Fruit fly (Drosophila melanogaster) whole organism, wandering third instar larva: Measurements from ENCODE around the gene MED20.

Source experiments
- Abd-B ChIP-seq: fragments of >200 bp; optimal IDR thresholded peaks from 2 replicates; lab custom pipeline; 2017; ENCODE audit warnings: missing biosample characterization, missing genetic modification characterization
- CG32264 ChIP-seq: fragments of 200-800 bp; sonication (Bioruptor generic); optimal IDR thresholded peaks from 2 replicates; lab custom pipeline; 2016; ENCODE audit warnings: missing biosample characterization, missing genetic modification characterization
- CG9705 ChIP-seq: fragments of 200-800 bp; sonication (Bioruptor generic); optimal IDR thresholded peaks from 2 replicates; lab custom pipeline; 2018; ENCODE audit warnings: missing biosample characterization, mild to moderate bottlenecking, missing genetic modification characterization
- Dif ChIP-seq: fragments of 200-275, 200-300 bp; sonication (Bioruptor generic); optimal IDR thresholded peaks from 2 replicates; lab custom pipeline; 2018; ENCODE audit warnings: missing biosample characterization, missing genetic modification characterization; ENCODE audit not compliant: partially characterized antibody
- GATAd ChIP-seq: sonication (Bioruptor generic); optimal IDR thresholded peaks from 2 replicates; lab custom pipeline; 2016; ENCODE audit warnings: missing biosample characterization, missing genetic modification characterization
- HLH106 ChIP-seq: fragments of 200-800 bp; optimal IDR thresholded peaks from 3 replicates; lab custom pipeline; 2019; ENCODE audit warnings: missing biosample characterization, mild to moderate bottlenecking, missing genetic modification characterization, moderate library complexity
- Hnf4 ChIP-seq: fragments of 200-800 bp; sonication (Bioruptor generic); optimal IDR thresholded peaks from 2 replicates; lab custom pipeline; 2016; ENCODE audit warnings: missing biosample characterization, mild to moderate bottlenecking, missing genetic modification characterization
- Hr78 ChIP-seq: fragments of >200 bp; optimal IDR thresholded peaks from 2 replicates; lab custom pipeline; 2017; ENCODE audit warnings: missing biosample characterization, missing genetic modification characterization
- Hr83 ChIP-seq: fragments of 200-300 bp; sonication (Bioruptor generic); optimal IDR thresholded peaks from 2 replicates; lab custom pipeline; 2016; ENCODE audit warnings: missing biosample characterization, mild to moderate bottlenecking, missing genetic modification characterization, moderate library complexity; ENCODE audit not compliant: poor library complexity, severe bottlenecking
- Mio ChIP-seq: sonication (Bioruptor generic); optimal IDR thresholded peaks from 2 replicates; lab custom pipeline; 2016; ENCODE audit warnings: missing biosample characterization, missing genetic modification characterization
- Myc ChIP-seq: fragments of >200 bp; optimal IDR thresholded peaks from 2 replicates; lab custom pipeline; 2017
- OdsH ChIP-seq: fragments of 200-800 bp; sonication (Bioruptor generic); optimal IDR thresholded peaks from 2 replicates; lab custom pipeline; 2016; ENCODE audit warnings: missing biosample characterization, mild to moderate bottlenecking, missing genetic modification characterization
- Rel ChIP-seq, 2 experiments: fragments of 200-800 bp; sonication (Bioruptor generic) in 1 of 2; optimal IDR thresholded peaks; 2 replicates in 1 of 2; 3 replicates in 1 of 2; lab custom pipeline; 2016 to 2019; ENCODE audit warnings: mild to moderate bottlenecking in 2 of 2, missing biosample characterization in 2 of 2, missing genetic modification characterization in 2 of 2, moderate library complexity in 1 of 2
- Sp1 ChIP-seq: fragments of 200-800 bp; sonication (Bioruptor generic); optimal IDR thresholded peaks from 3 replicates; lab custom pipeline; 2019; ENCODE audit warnings: missing biosample characterization, mild to moderate bottlenecking, missing genetic modification characterization, moderate library complexity
- Vsx2 ChIP-seq: fragments of 200-300, 225-300 bp; sonication (Bioruptor generic); optimal IDR thresholded peaks from 2 replicates; lab custom pipeline; 2018; ENCODE audit warnings: missing biosample characterization, missing genetic modification characterization; ENCODE audit not compliant: partially characterized antibody
- br ChIP-seq: fragments of 200-800 bp; sonication (Bioruptor generic); optimal IDR thresholded peaks from 2 replicates; lab custom pipeline; 2016; ENCODE audit warnings: missing biosample characterization, missing genetic modification characterization
- brk ChIP-seq: fragments of 200-800 bp; sonication (Bioruptor generic); optimal IDR thresholded peaks from 2 replicates; lab custom pipeline; 2016; ENCODE audit warnings: missing biosample characterization, mild to moderate bottlenecking, missing genetic modification characterization
- dl ChIP-seq, 2 experiments: fragments of 175-275, 200-275 bp in 1 of 2; fragments of 200-275 bp in 1 of 2; sonication (Bioruptor generic); optimal IDR thresholded peaks; lab custom pipeline; 2018; ENCODE audit warnings: mild to moderate bottlenecking in 2 of 2, missing biosample characterization in 2 of 2, missing genetic modification characterization in 2 of 2, moderate library complexity in 2 of 2; ENCODE audit not compliant: partially characterized antibody in 2 of 2, insufficient read depth in 1 of 2
- dmrt93B ChIP-seq: fragments of 200-800 bp; sonication (Bioruptor generic); optimal IDR thresholded peaks from 2 replicates; lab custom pipeline; 2018; ENCODE audit warnings: missing biosample characterization, mild to moderate bottlenecking, missing genetic modification characterization
- dsf ChIP-seq: sonication (Bioruptor generic); optimal IDR thresholded peaks from 2 replicates; lab custom pipeline; 2016; ENCODE audit warnings: missing biosample characterization, missing genetic modification characterization, borderline replicate concordance
- ey ChIP-seq: fragments of 200-800 bp; sonication (Bioruptor generic); optimal IDR thresholded peaks from 2 replicates; lab custom pipeline; 2016; ENCODE audit warnings: missing biosample characterization, missing genetic modification characterization
- foxo ChIP-seq, 2 experiments: fragments of 200-800 bp; sonication (Bioruptor generic); optimal IDR thresholded peaks; 2 replicates in 1 of 2; 3 replicates in 1 of 2; lab custom pipeline; 2016 to 2017; ENCODE audit warnings: missing biosample characterization in 2 of 2, missing genetic modification characterization in 2 of 2
- fru ChIP-seq: fragments of 200-800 bp; sonication (Bioruptor generic); optimal IDR thresholded peaks from 3 replicates; lab custom pipeline; 2016; ENCODE audit warnings: missing biosample characterization, mild to moderate bottlenecking, missing genetic modification characterization
- h ChIP-seq: fragments of 200-800 bp; sonication (Bioruptor generic); optimal IDR thresholded peaks from 3 replicates; lab custom pipeline; 2016; ENCODE audit warnings: missing biosample characterization, mild to moderate bottlenecking, missing genetic modification characterization
- jim ChIP-seq: fragments of 175-275, 200-325 bp; sonication (Bioruptor generic); optimal IDR thresholded peaks from 2 replicates; lab custom pipeline; 2016; ENCODE audit warnings: missing biosample characterization, mild to moderate bottlenecking, missing genetic modification characterization
- lola ChIP-seq: fragments of >200 bp; optimal IDR thresholded peaks from 2 replicates; lab custom pipeline; 2017; ENCODE audit warnings: missing biosample characterization, missing genetic modification characterization
- pan ChIP-seq: fragments of >200 bp; optimal IDR thresholded peaks from 2 replicates; lab custom pipeline; 2017
- psq ChIP-seq: fragments of 200-800 bp; sonication (Bioruptor generic); optimal IDR thresholded peaks from 3 replicates; lab custom pipeline; 2017; ENCODE audit warnings: missing biosample characterization, mild to moderate bottlenecking, missing genetic modification characterization, moderate library complexity
- rgr ChIP-seq: fragments of 200-800 bp; sonication (Bioruptor generic); optimal IDR thresholded peaks from 3 replicates; lab custom pipeline; 2016; ENCODE audit warnings: missing biosample characterization, mild to moderate bottlenecking, missing genetic modification characterization
- sage ChIP-seq: fragments of 200-800 bp; sonication (Bioruptor generic); optimal IDR thresholded peaks from 2 replicates; lab custom pipeline; 2016; ENCODE audit warnings: missing biosample characterization, mild to moderate bottlenecking, missing genetic modification characterization
- tai ChIP-seq: sonication (Bioruptor generic); optimal IDR thresholded peaks from 2 replicates; lab custom pipeline; 2016; ENCODE audit warnings: missing biosample characterization, missing genetic modification characterization
- usp ChIP-seq: fragments of >200 bp; optimal IDR thresholded peaks from 2 replicates; lab custom pipeline; 2017; ENCODE audit warnings: missing biosample characterization, missing genetic modification characterization
- woc ChIP-seq: sonication (Bioruptor generic); optimal IDR thresholded peaks from 2 replicates; lab custom pipeline; 2016; ENCODE audit warnings: missing biosample characterization, mild to moderate bottlenecking, missing genetic modification characterization

The MED20 gene

dm6 chr2L:8072692-8073091 is at the start of gene MED20, which contains the start of gene Trf:
TSS of gene MED20 (minus strand) at chr2L:8072848.
TSS of gene Trf (plus strand) at chr2L:8072895.
- TF ChIP-seq rgr, result no peak
- no peak for TF ChIP-seq dmrt93B (GFP tag; lab: Kevin White, UChicago)
- TF ChIP-seq fru, result no peak

dm6 chr2L:8116632-8117193 is 44.1 kb upstream of the MED20 start:
- TF ChIP-seq Abd-B (GFP tag; lab: Kevin White, UChicago) (no peak), lola (GFP tag; lab: Kevin White, UChicago) (no peak)

- TF ChIP-seq pan (lab: Kevin White, UChicago) (no peak), Dif (GFP tag; lab: Kevin White, UChicago) (no peak), psq (GFP tag; lab: Kevin White, UChicago) (no peak), GATAd (GFP tag; lab: Kevin White, UChicago) (no peak), tai (GFP tag; lab: Kevin White, UChicago) (no peak), HLH106 (tag; lab: Kevin White, UChicago) (no peak), br (GFP tag; lab: Kevin White, UChicago) (no peak)
- TF ChIP-seq, all 38 proteins: peak for 0
These were observed 38.1 kb upstream of the MED20 start for dm6 chr2L:8110549-8111438.

- TF ChIP-seq CG9705 (GFP tag; lab: Kevin White, UChicago) (no peak), jim (no peak), dl (GFP tag; optimal IDR thresholded peaks at IDR 0.05; lab: Kevin White, UChicago; ENCODE audit: insufficient read depth in 1 of 2, partially characterized antibody in 2 of 2) (no peak), fru (no peak), Hr83 (no peak), Mio (GFP tag; lab: Kevin White, UChicago) (no peak), Myc (no peak)
These were observed 32.1 kb upstream of the MED20 start for dm6 chr2L:8104706-8105105.

dm6 chr2L:8104094-8104493 is 31.4 kb upstream of the MED20 start:
- TF ChIP-seq pan (lab: Kevin White, UChicago) (no peak), Dif (GFP tag; lab: Kevin White, UChicago) (peak; percentile 65), dl (GFP tag; optimal IDR thresholded peaks at IDR 0.05; lab: Kevin White, UChicago; ENCODE audit: insufficient read depth in 1 of 2, partially characterized antibody in 2 of 2) (peak in 1 of 2 experiments; percentile 47), usp (no peak), ey (GFP tag; lab: Kevin White, UChicago) (no peak), jim (no peak), Vsx2 (peak; percentile 97)

dm6 chr2L:8103073-8103472 is 30.4 kb upstream of the MED20 start:
- TF ChIP-seq br (GFP tag; lab: Kevin White, UChicago), result no peak
- peak; percentile 83 for TF ChIP-seq pan (lab: Kevin White, UChicago)
- TF ChIP-seq sage (GFP tag; lab: Kevin White, UChicago), result no peak
- no peak for TF ChIP-seq CG32264 (GFP tag; lab: Kevin White, UChicago)

dm6 chr2L:8100489-8101352 is 28.1 kb upstream of the MED20 start:
- peak in 1 of 2 experiments; percentile 2 for TF ChIP-seq foxo (GFP tag; optimal IDR thresholded peaks at IDR 0.05; lab: Kevin White, UChicago)
- TF ChIP-seq Hr78, result no peak
- TF ChIP-seq br (GFP tag; lab: Kevin White, UChicago), result peak; percentile 27
- peak; percentile 19 for TF ChIP-seq OdsH
- TF ChIP-seq Rel (GFP tag; optimal IDR thresholded peaks at IDR 0.05; lab: Kevin White, UChicago), result no peak
- TF ChIP-seq Rel (tag; optimal IDR thresholded peaks at IDR 0.05; lab: Kevin White, UChicago), result peak; percentile 47
- TF ChIP-seq Sp1 (GFP tag; lab: Kevin White, UChicago), result peak; percentile 35
- no peak for TF ChIP-seq dsf (GFP tag; lab: Kevin White, UChicago)
- peak; percentile 56 for TF ChIP-seq HLH106 (tag; lab: Kevin White, UChicago)
- peak; percentile 28 for TF ChIP-seq fru
- TF ChIP-seq dmrt93B (GFP tag; lab: Kevin White, UChicago), result peak; percentile 14
- peak; percentile 69 for TF ChIP-seq h
- peak; percentile 21 for TF ChIP-seq Hnf4 (GFP tag; lab: Kevin White, UChicago)
- TF ChIP-seq brk (GFP tag; lab: Kevin White, UChicago), result peak; percentile 28
- no peak for TF ChIP-seq dl (GFP tag; optimal IDR thresholded peaks at IDR 0.05; lab: Kevin White, UChicago; ENCODE audit: insufficient read depth in 1 of 2, partially characterized antibody in 2 of 2)
- TF ChIP-seq tai (GFP tag; lab: Kevin White, UChicago), result no peak
- no peak for TF ChIP-seq woc
